Fruit fly (Drosophila melanogaster): ENCODE results near the gene Naa60.
A peak's percentile ranks its signal among the peaks of the same experiment; 100 is the strongest.

The Naa60 gene

dm6 chr3L:9696650-9697526 is 29.8 kb upstream of the Naa60 start, which contains the start of gene Prps (continued):
- TF ChIP-seq CG43689 (GFP tag; IDR thresholded peaks at IDR 0.05) (no peak), CG4404 (GFP tag; IDR thresholded peaks at IDR 0.05) (no peak), CG2678 (tag; optimal IDR thresholded peaks at IDR 0.05) (peak; percentile 76), Sox102F (GFP tag; optimal IDR thresholded peaks at IDR 0.05) (peak; percentile 62), dm (GFP tag; optimal IDR thresholded peaks at IDR 0.05) (peak; percentile 38), CG6854 (GFP tag; optimal IDR thresholded peaks at IDR 0.05) (peak; percentile 84), C15 (GFP tag; IDR thresholded peaks at IDR 0.05) (peak; percentile 64; the same call in 1 of the 3 replicates), CG1024 (GFP tag; IDR thresholded peaks at IDR 0.05) (peak; percentile 74; the same call in 1 of the 2 replicates), B-H1 (GFP tag; IDR thresholded peaks at IDR 0.05) (peak; percentile 62; the same call in 2 of the 3 replicates), sc (optimal IDR thresholded peaks at IDR 0.05) (no peak), sc (GFP tag; optimal IDR thresholded peaks at IDR 0.05) (peak; percentile 21), Opbp (GFP tag; IDR thresholded peaks at IDR 0.05; ENCODE audit: partially characterized antibody) (no peak), Tbp (GFP tag; optimal IDR thresholded peaks at IDR 0.05) (no peak), crp (GFP tag; optimal IDR thresholded peaks at IDR 0.05) (peak in 1 of 2 experiments; percentile 7), CG2889 (GFP tag; IDR thresholded peaks at IDR 0.05) (peak; percentile 52; the same call in 1 of the 3 replicates), Dfd (GFP tag; optimal IDR thresholded peaks at IDR 0.05) (no peak), pum (GFP tag; optimal IDR thresholded peaks at IDR 0.05) (peak; percentile 72), CG3847 (GFP tag; IDR thresholded peaks at IDR 0.05) (peak; percentile 60), sug (tag; optimal IDR thresholded peaks at IDR 0.05) (peak; percentile 68), pan (optimal IDR thresholded peaks at IDR 0.05) (no peak), pan (GFP tag; optimal IDR thresholded peaks at IDR 0.05 in 1 of 2, IDR thresholded peaks at IDR 0.05 in 1 of 2) (peak in 1 of 2 experiments; percentile 89), Dip3 (GFP tag; optimal IDR thresholded peaks at IDR 0.05) (peak; percentile 34), CG15073 (GFP tag; optimal IDR thresholded peaks at IDR 0.05) (no peak), MBD-R2 (GFP tag; IDR thresholded peaks at IDR 0.05) (peak; percentile 51; the same call in 1 of the 2 replicates), kay (GFP tag; optimal IDR thresholded peaks at IDR 0.05) (peak; percentile 75), gcm2 (GFP tag; optimal IDR thresholded peaks at IDR 0.05) (peak; percentile 49), Meics (GFP tag; optimal IDR thresholded peaks at IDR 0.05) (peak; percentile 85), CG18262 (tag; optimal IDR thresholded peaks at IDR 0.05) (peak; percentile 71), bbx (GFP tag; IDR thresholded peaks at IDR 0.05; ENCODE audit: partially characterized antibody) (no peak), wor (GFP tag; IDR thresholded peaks at IDR 0.05) (no peak), CG4360 (GFP tag; IDR thresholded peaks at IDR 0.05) (peak; percentile 36; the same call in 1 of the 2 replicates), tx (GFP tag; optimal IDR thresholded peaks at IDR 0.05) (peak; percentile 58), CG11504 (tag; optimal IDR thresholded peaks at IDR 0.05) (peak; percentile 78), crol (GFP tag; IDR thresholded peaks at IDR 0.05) (no peak), chm (GFP tag; IDR thresholded peaks at IDR 0.05) (peak; percentile 91), ewg (GFP tag; optimal IDR thresholded peaks at IDR 0.05) (peak; percentile 52), sqz (GFP tag; optimal IDR thresholded peaks at IDR 0.05) (peak; percentile 15), sob (GFP tag; IDR thresholded peaks at IDR 0.05) (peak; percentile 84), CG2129 (GFP tag; IDR thresholded peaks at IDR 0.05; ENCODE audit: partially characterized antibody) (no peak), HHEX (GFP tag; optimal IDR thresholded peaks at IDR 0.05) (peak; percentile 76), zen2 (GFP tag; IDR thresholded peaks at IDR 0.05; ENCODE audit: partially characterized antibody) (no peak), z (GFP tag; IDR thresholded peaks at IDR 0.05) (no peak), her (GFP tag; optimal IDR thresholded peaks at IDR 0.05) (peak; percentile 91), bsh (GFP tag; optimal IDR thresholded peaks at IDR 0.05) (peak; percentile 60 to 72), CG3281 (GFP tag; optimal IDR thresholded peaks at IDR 0.05) (peak; percentile 77), eve (GFP tag; optimal IDR thresholded peaks at IDR 0.05) (no peak), ash1 (GFP tag; optimal IDR thresholded peaks at IDR 0.05) (peak; percentile 16), CG13424 (tag; optimal IDR thresholded peaks at IDR 0.05) (peak; percentile 69), danr (GFP tag; IDR thresholded peaks at IDR 0.05) (no peak)
